Worm (Caenorhabditis elegans): Measurements from ENCODE around the gene M60.6.

ce11 chrX:8261125-8261684, 8.9 kb upstream of the M60.6 start, which contains the start of gene M60.7:
- TF ChIP-seq nhr-11 (tag; optimal IDR thresholded peaks at IDR 0.05) (no peak), ama-1 (optimal IDR thresholded peaks at IDR 0.05) (no peak), aly-2 (tag; optimal IDR thresholded peaks at IDR 0.05) (no peak), R02D3.7 (tag; optimal IDR thresholded peaks at IDR 0.05) (no peak), mab-5 (tag; optimal IDR thresholded peaks at IDR 0.05) (no peak), unc-62 (GFP tag; optimal IDR thresholded peaks at IDR 0.05) (no peak)

All from whole organism, L2 larva.